Worm (Caenorhabditis elegans) whole organism, L2 larva: Measurements from ENCODE around the gene str-249.

ENCODE experiments used
- C34F6.9 ChIP-seq: fragments of 150-350 bp; optimal IDR thresholded peaks from 2 replicates; lab custom pipeline; 2014; ENCODE audit warnings: missing biosample characterization, missing genetic modification characterization
- R02D3.7 ChIP-seq: fragments of 150-350 bp; optimal IDR thresholded peaks from 2 replicates; lab custom pipeline; 2014; ENCODE audit warnings: missing biosample characterization, missing genetic modification characterization
- Y55F3AM.14 ChIP-seq: fragments of 200-800 bp; sonication (Bioruptor generic); optimal IDR thresholded peaks from 2 replicates; lab custom pipeline; 2018; ENCODE audit warnings: mild to moderate bottlenecking, missing genetic modification characterization, missing compliant biosample characterization
- ZK546.5 ChIP-seq: sonication (generic microtip); optimal IDR thresholded peaks from 2 replicates; lab custom pipeline; 2017; ENCODE audit warnings: missing biosample characterization, missing genetic modification characterization
- aly-2 ChIP-seq: fragments of 150-350 bp; optimal IDR thresholded peaks from 2 replicates; lab custom pipeline; 2014; ENCODE audit warnings: missing biosample characterization, missing genetic modification characterization
- ama-1 ChIP-seq: fragments of 150-350 bp; optimal IDR thresholded peaks from 2 replicates; lab custom pipeline; 2018; ENCODE audit warnings: inconsistent platforms
- blmp-1 ChIP-seq: sonication (generic microtip); optimal IDR thresholded peaks from 2 replicates; lab custom pipeline; 2017; ENCODE audit warnings: missing genetic modification characterization, mild to moderate bottlenecking, missing compliant biosample characterization, antibody characterized with exemption, moderate library complexity; ENCODE audit not compliant: insufficient read depth
- ceh-16 ChIP-seq: fragments of 150-350 bp; optimal IDR thresholded peaks from 2 replicates; lab custom pipeline; 2014; ENCODE audit warnings: missing biosample characterization, missing genetic modification characterization
- ceh-82 ChIP-seq: fragments of 150-350 bp; optimal IDR thresholded peaks from 2 replicates; lab custom pipeline; 2014; ENCODE audit warnings: missing biosample characterization, missing genetic modification characterization
- crh-2 ChIP-seq: sonication (generic microtip); optimal IDR thresholded peaks from 2 replicates; lab custom pipeline; 2017; ENCODE audit warnings: missing biosample characterization, missing genetic modification characterization
- dmd-4 ChIP-seq: sonication (generic microtip); optimal IDR thresholded peaks from 2 replicates; lab custom pipeline; 2017; ENCODE audit warnings: missing biosample characterization, missing genetic modification characterization
- egl-27 ChIP-seq: sonication (generic microtip); optimal IDR thresholded peaks from 3 replicates; lab custom pipeline; 2017; ENCODE audit warnings: missing biosample characterization, missing genetic modification reagents, missing genetic modification characterization
- elt-3 ChIP-seq: sonication (generic microtip); optimal IDR thresholded peaks from 2 replicates; lab custom pipeline; 2017; ENCODE audit warnings: missing biosample characterization, missing genetic modification characterization
- fos-1 ChIP-seq: fragments of 150-350 bp; optimal IDR thresholded peaks from 2 replicates; lab custom pipeline; 2014; ENCODE audit warnings: missing biosample characterization, missing genetic modification characterization
- gmeb-1 ChIP-seq: fragments of 150-350 bp; optimal IDR thresholded peaks from 2 replicates; lab custom pipeline; 2014; ENCODE audit warnings: missing biosample characterization, missing genetic modification characterization
- lin-11 ChIP-seq: fragments of 150-350 bp; sonication (generic microtip); optimal IDR thresholded peaks from 2 replicates; lab custom pipeline; 2014; ENCODE audit warnings: missing biosample characterization, missing genetic modification characterization, inconsistent platforms, mixed read lengths
- lin-13 ChIP-seq: fragments of 150-350 bp; optimal IDR thresholded peaks from 2 replicates; lab custom pipeline; 2014; ENCODE audit warnings: missing biosample characterization, missing genetic modification reagents, missing genetic modification characterization
- lin-39 ChIP-seq: fragments of 150-350 bp; optimal IDR thresholded peaks from 2 replicates; lab custom pipeline; 2014; ENCODE audit warnings: missing biosample characterization, missing genetic modification reagents, missing genetic modification characterization
- mab-5 ChIP-seq: fragments of 150-350 bp; optimal IDR thresholded peaks from 2 replicates; lab custom pipeline; 2014; ENCODE audit warnings: missing biosample characterization, missing genetic modification characterization
- mbf-1 ChIP-seq: sonication (generic microtip); optimal IDR thresholded peaks from 2 replicates; lab custom pipeline; 2017; ENCODE audit warnings: missing biosample characterization, missing genetic modification characterization
- nhr-10 ChIP-seq: sonication (generic microtip); optimal IDR thresholded peaks from 2 replicates; lab custom pipeline; 2017; ENCODE audit warnings: missing biosample characterization, missing genetic modification characterization
- nhr-12 ChIP-seq: fragments of 150-350 bp; optimal IDR thresholded peaks from 2 replicates; lab custom pipeline; 2014; ENCODE audit warnings: missing biosample characterization, missing genetic modification characterization
- nhr-21 ChIP-seq: fragments of 150-350 bp; optimal IDR thresholded peaks from 2 replicates; lab custom pipeline; 2014; ENCODE audit warnings: missing biosample characterization, missing genetic modification characterization
- nhr-6 ChIP-seq: fragments of 150-350 bp; optimal IDR thresholded peaks from 2 replicates; lab custom pipeline; 2014; ENCODE audit warnings: missing biosample characterization, missing genetic modification characterization
- peb-1 ChIP-seq: fragments of 150-350 bp; optimal IDR thresholded peaks from 2 replicates; lab custom pipeline; 2014; ENCODE audit warnings: missing biosample characterization, missing genetic modification characterization
- skn-1 ChIP-seq: sonication (generic microtip); optimal IDR thresholded peaks from 2 replicates; lab custom pipeline; 2017; ENCODE audit warnings: missing biosample characterization, missing genetic modification characterization
- sma-3 ChIP-seq: sonication (generic microtip); optimal IDR thresholded peaks from 2 replicates; lab custom pipeline; 2016; ENCODE audit warnings: missing genetic modification reagents, missing genetic modification characterization, missing compliant biosample characterization
- sma-9 ChIP-seq, 2 experiments: fragments of 150-350 bp in 1 of 2; sonication (generic microtip) in 1 of 2; optimal IDR thresholded peaks; 2 replicates each; lab custom pipeline; 2014 to 2016; ENCODE audit warnings: missing genetic modification characterization in 2 of 2, mild to moderate bottlenecking in 1 of 2, missing biosample characterization in 1 of 2, missing compliant biosample characterization in 1 of 2, missing genetic modification reagents in 1 of 2, moderate library complexity in 1 of 2
- unc-39 ChIP-seq: fragments of 150-350 bp; optimal IDR thresholded peaks from 2 replicates; lab custom pipeline; 2014; ENCODE audit warnings: missing biosample characterization, missing genetic modification characterization
- unc-62 ChIP-seq: fragments of 150-350 bp; optimal IDR thresholded peaks from 2 replicates; lab custom pipeline; 2014; ENCODE audit warnings: missing biosample characterization, missing genetic modification reagents, missing genetic modification characterization
- zag-1 ChIP-seq: fragments of 150-350 bp; optimal IDR thresholded peaks from 2 replicates; lab custom pipeline; 2014; ENCODE audit warnings: missing biosample characterization, missing genetic modification characterization
- ztf-11 ChIP-seq: sonication (generic microtip); optimal IDR thresholded peaks from 2 replicates; lab custom pipeline; 2017; ENCODE audit warnings: missing biosample characterization, missing genetic modification characterization
- ztf-4 ChIP-seq: fragments of 150-350 bp; optimal IDR thresholded peaks from 2 replicates; lab custom pipeline; 2014; ENCODE audit warnings: missing biosample characterization, missing genetic modification characterization

Gene str-249

DNA sequence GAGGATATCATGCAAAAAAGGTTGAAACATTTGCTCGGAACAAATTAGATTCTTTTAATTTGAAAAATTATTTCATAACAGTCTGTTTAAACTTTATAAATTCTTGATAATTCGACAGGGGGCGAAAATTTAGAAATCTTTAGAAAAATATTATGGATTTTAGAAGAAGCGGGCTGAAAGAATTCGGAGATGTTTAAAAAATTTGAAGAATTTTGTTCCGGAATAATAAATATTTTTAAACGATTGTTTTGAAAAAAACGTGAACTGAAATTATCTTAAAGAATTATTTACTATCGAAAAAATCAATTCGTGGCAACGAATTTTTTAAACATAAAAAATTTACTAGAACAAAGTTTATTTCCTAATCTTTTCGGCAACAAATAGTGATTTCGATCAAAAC, 17.0 kb upstream of the str-249 start, which contains the start of gene R13A1.3:
Gene R13A1.3 (plus strand): TSS at position 301 of the 400 bp plus-strand sequence.
- TF ChIP-seq nhr-21 (tag; lab: Kevin White, UChicago) (no peak), unc-62 (no peak), ama-1 (no peak), egl-27 (tag; lab: Kevin White, UChicago) (no peak), crh-2 (tag; lab: Kevin White, UChicago) (no peak), lin-11 (tag; lab: Kevin White, UChicago) (no peak)

DNA sequence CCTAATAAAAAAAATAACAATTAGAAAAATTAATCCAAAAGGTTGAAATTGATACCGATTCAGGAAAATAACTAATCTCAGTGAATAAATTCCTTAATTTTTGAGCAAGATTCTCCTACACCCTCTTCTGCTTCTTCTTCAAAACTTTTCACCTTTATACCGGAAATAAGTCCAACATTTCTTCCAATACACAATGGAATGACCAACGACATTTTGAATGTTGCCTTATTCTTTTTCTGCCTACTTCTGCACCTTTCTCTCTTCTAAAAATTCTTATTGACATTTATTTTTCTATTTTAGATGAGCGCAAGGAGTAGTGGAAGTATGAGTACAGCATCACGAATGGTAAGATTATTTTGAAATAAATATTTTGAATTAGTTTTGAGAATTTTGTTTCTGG, 10.2 kb upstream of the str-249 start, which contains the start of gene unc-8:
Gene unc-8 (plus strand): TSS at position 301 of the 400 bp plus-strand sequence.
- TF ChIP-seq sma-3 (GFP tag; lab: Kevin White, UChicago) (no peak), zag-1 (tag; lab: Kevin White, UChicago) (no peak), peb-1 (tag; lab: Kevin White, UChicago) (no peak), ztf-4 (tag; lab: Kevin White, UChicago) (no peak), ceh-82 (tag; lab: Kevin White, UChicago) (no peak), lin-39 (tag; lab: Kevin White, UChicago) (no peak), skn-1 (no peak), lin-13 (GFP tag; lab: Kevin White, UChicago) (no peak), nhr-10 (no peak), blmp-1 (tag; lab: Kevin White, UChicago) (no peak), egl-27 (tag; lab: Kevin White, UChicago) (no peak), dmd-4 (tag; lab: Kevin White, UChicago) (no peak), ZK546.5 (tag; lab: Kevin White, UChicago) (no peak), aly-2 (tag; lab: Kevin White, UChicago) (no peak), R02D3.7 (tag; lab: Kevin White, UChicago) (no peak), elt-3 (tag; lab: Kevin White, UChicago) (no peak), mbf-1 (tag; lab: Kevin White, UChicago) (no peak), C34F6.9 (tag; lab: Kevin White, UChicago) (no peak), nhr-21 (tag; lab: Kevin White, UChicago) (no peak)

DNA sequence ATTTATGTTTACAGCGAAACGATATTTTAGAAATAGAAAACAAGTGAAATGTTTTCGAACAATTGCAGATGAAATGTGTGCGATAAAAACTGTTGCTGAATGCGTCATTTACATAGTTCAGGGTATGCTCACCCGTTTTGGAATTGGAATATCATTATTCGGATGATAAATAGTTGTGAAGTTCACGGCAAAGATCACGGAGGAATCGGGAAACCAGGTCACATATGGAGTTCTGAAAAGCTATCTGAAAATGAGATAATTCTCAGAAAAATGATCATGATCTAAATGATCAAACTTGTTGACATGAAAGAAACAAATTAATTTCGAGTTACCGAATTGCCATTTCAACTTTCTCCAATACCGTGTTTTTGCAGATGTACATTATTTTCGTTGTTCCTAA, 9.1 kb upstream of the str-249 start, which contains the start of gene best-16:
Gene best-16 (minus strand): TSS at position 101 of the 400 bp plus-strand sequence.
- TF ChIP-seq sma-3 (GFP tag; lab: Kevin White, UChicago) (no peak), nhr-6 (tag; lab: Kevin White, UChicago) (no peak), sma-9 (GFP tag; optimal IDR thresholded peaks at IDR 0.05; lab: Kevin White, UChicago) (no peak), sma-9 (tag; optimal IDR thresholded peaks at IDR 0.05; lab: Kevin White, UChicago) (no peak), skn-1 (no peak), unc-62 (no peak), mab-5 (tag; lab: Kevin White, UChicago) (no peak), Y55F3AM.14 (GFP tag; lab: Kevin White, UChicago) (no peak)

DNA sequence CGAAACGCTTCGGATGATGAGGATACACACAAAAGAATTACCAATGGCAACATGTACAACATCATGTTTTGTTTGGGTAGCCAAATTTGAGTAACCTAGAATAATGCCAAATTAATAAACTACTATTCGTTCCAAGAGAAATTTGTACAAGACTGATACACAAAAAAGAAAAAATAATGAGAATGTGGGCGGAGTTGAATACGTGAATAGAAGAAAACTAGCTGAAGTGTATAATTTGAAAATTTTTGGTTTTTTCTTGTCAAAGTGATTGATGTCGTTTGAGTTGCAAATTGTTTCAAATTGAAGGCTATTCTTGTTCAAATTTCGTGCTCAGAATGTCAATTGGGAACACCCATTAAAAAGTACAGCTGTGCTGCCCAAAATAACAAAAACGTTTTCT, 5.1 kb upstream of the str-249 start, which contains the start of gene R13A1.5:
Gene R13A1.5 (minus strand): TSS at position 101 of the 400 bp plus-strand sequence.
- TF ChIP-seq crh-2 (tag; lab: Kevin White, UChicago) = no peak
- TF ChIP-seq ama-1 = no peak
- no peak for TF ChIP-seq gmeb-1 (tag; lab: Kevin White, UChicago)
- no peak for TF ChIP-seq ztf-11 (tag; lab: Kevin White, UChicago)
- no peak for TF ChIP-seq ZK546.5 (tag; lab: Kevin White, UChicago)
- no peak for TF ChIP-seq nhr-6 (tag; lab: Kevin White, UChicago)
- no peak for TF ChIP-seq nhr-12 (tag; lab: Kevin White, UChicago)
- TF ChIP-seq peb-1 (tag; lab: Kevin White, UChicago) = no peak
- TF ChIP-seq ceh-16 = no peak
- no peak for TF ChIP-seq lin-13 (GFP tag; lab: Kevin White, UChicago)

DNA sequence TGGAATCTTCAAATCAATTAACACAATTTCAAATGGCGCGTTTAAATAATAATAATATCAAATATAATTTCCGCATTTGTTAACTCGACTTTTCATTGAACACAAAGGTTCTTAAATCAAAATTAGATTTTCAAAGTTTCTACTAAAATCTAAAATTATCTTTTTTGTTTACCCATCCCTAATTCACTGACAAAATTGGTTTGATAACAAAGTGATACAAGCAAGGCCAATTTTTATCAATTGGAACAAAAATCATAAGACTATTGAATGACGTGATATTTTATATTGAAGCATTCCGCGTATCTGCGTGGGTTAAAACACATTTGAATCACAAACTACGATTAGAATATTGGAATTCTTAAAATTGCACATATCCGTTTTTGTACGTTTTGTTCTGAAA, 3.8 kb upstream of the str-249 start:
- TF ChIP-seq nhr-12 (tag; lab: Kevin White, UChicago) (no peak), unc-39 (tag; lab: Kevin White, UChicago) (no peak), fos-1 (tag; lab: Kevin White, UChicago) (peak; percentile 78), gmeb-1 (tag; lab: Kevin White, UChicago) (peak; percentile 51), sma-9 (GFP tag; optimal IDR thresholded peaks at IDR 0.05; lab: Kevin White, UChicago) (peak; percentile 83), sma-9 (tag; optimal IDR thresholded peaks at IDR 0.05; lab: Kevin White, UChicago) (no peak), nhr-10 (no peak), crh-2 (tag; lab: Kevin White, UChicago) (peak; percentile 47), sma-3 (GFP tag; lab: Kevin White, UChicago) (peak; percentile 38), ztf-11 (tag; lab: Kevin White, UChicago) (no peak), nhr-21 (tag; lab: Kevin White, UChicago) (peak; percentile 0)
